Fruit fly (Drosophila melanogaster): ENCODE data around the gene msd1.

The msd1 gene

dm6 chr3L:1334571-1335427 is 3.3 kb downstream of the msd1 start, which contains the start of the genes Hmbs and CG2211:
TSS of gene Hmbs (plus strand) at chr3L:1334889.
TSS of gene CG2211 (minus strand) at chr3L:1335359.
- TF ChIP-seq Myc (optimal IDR thresholded peaks at IDR 0.05) (no peak), insv (optimal IDR thresholded peaks at IDR 0.05) (no peak), ttk (optimal IDR thresholded peaks at IDR 0.05) (no peak), psq (optimal IDR thresholded peaks at IDR 0.05) (no peak), Sin3A (optimal IDR thresholded peaks at IDR 0.05) (no peak), h (optimal IDR thresholded peaks at IDR 0.05) (no peak)

DNA sequence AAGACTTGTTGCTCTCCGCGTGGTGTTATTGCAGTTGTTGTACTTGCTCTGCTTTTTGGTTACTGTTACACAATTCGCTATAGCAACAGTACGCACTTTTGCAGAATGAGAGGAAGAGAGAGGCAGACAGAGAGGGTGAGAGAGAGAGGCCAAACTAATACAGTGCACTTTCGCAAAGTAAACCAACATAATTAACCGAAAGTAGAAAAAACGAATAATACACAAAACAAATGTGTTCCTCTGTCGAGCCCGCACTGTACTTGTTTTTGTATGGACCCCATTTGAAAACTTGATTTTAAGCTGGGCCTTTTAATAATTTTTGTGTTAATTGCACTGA is 3.9 kb downstream of the msd1 start:
- TF ChIP-seq h (optimal IDR thresholded peaks at IDR 0.05), result no peak
- TF ChIP-seq Sin3A (optimal IDR thresholded peaks at IDR 0.05), result no peak
- no peak for TF ChIP-seq Myc (optimal IDR thresholded peaks at IDR 0.05)
- TF ChIP-seq psq (optimal IDR thresholded peaks at IDR 0.05), result no peak
- TF ChIP-seq ttk (optimal IDR thresholded peaks at IDR 0.05), result no peak
- TF ChIP-seq insv (optimal IDR thresholded peaks at IDR 0.05), result no peak

dm6 chr3L:1335989-1336961 is 4.7 kb downstream of the msd1 start:
- TF ChIP-seq insv (optimal IDR thresholded peaks at IDR 0.05), result no peak
- no peak for TF ChIP-seq psq (optimal IDR thresholded peaks at IDR 0.05)
- no peak for TF ChIP-seq h (optimal IDR thresholded peaks at IDR 0.05)
- no peak for TF ChIP-seq ttk (optimal IDR thresholded peaks at IDR 0.05)
- TF ChIP-seq Sin3A (optimal IDR thresholded peaks at IDR 0.05), result no peak
- TF ChIP-seq Myc (optimal IDR thresholded peaks at IDR 0.05), result no peak

DNA sequence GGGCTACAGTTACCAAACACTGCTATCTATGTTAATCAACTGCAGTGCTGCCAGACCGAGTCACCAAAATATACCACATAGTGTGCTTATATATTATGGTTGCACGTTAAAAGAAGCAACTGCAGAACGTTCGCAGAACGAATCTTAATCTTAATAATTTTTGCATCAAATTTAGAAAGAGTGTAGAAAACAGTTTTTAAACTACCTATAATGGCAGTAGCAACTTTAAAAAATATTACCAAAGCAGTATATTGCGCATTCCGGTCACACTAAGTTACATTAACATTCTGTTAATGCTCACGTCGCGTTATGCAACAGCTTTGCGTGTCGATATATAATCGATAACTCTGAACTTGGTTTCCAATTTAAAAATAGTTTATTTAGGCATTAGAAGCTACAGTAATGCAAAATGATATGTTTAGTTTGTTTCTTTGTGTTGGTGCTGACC is 10.6 kb downstream of the msd1 start, which contains the start of gene indra:
Gene indra, minus strand, starts transcription at position 271 of the 448 bp plus-strand sequence.
- no peak for TF ChIP-seq Myc (optimal IDR thresholded peaks at IDR 0.05)
- TF ChIP-seq Sin3A (optimal IDR thresholded peaks at IDR 0.05), result no peak
- no peak for TF ChIP-seq h (optimal IDR thresholded peaks at IDR 0.05)
- TF ChIP-seq insv (optimal IDR thresholded peaks at IDR 0.05), result no peak
- no peak for TF ChIP-seq psq (optimal IDR thresholded peaks at IDR 0.05)
- TF ChIP-seq ttk (optimal IDR thresholded peaks at IDR 0.05), result no peak

- TF ChIP-seq h (optimal IDR thresholded peaks at IDR 0.05) (no peak), Myc (optimal IDR thresholded peaks at IDR 0.05) (no peak), ttk (optimal IDR thresholded peaks at IDR 0.05) (no peak), Sin3A (optimal IDR thresholded peaks at IDR 0.05) (no peak), psq (optimal IDR thresholded peaks at IDR 0.05) (no peak), insv (optimal IDR thresholded peaks at IDR 0.05) (no peak)
Measured at dm6 chr3L:1346956-1347587, 15.5 kb downstream of the msd1 start.

- TF ChIP-seq psq (optimal IDR thresholded peaks at IDR 0.05) (no peak), Myc (optimal IDR thresholded peaks at IDR 0.05) (no peak), h (optimal IDR thresholded peaks at IDR 0.05) (no peak), Sin3A (optimal IDR thresholded peaks at IDR 0.05) (no peak), insv (optimal IDR thresholded peaks at IDR 0.05) (no peak), ttk (optimal IDR thresholded peaks at IDR 0.05) (no peak)
Measured at dm6 chr3L:1348248-1348647, 16.7 kb downstream of the msd1 start.

dm6 chr3L:1348935-1349334 is 17.4 kb downstream of the msd1 start:
- TF ChIP-seq insv (optimal IDR thresholded peaks at IDR 0.05) (no peak), Myc (optimal IDR thresholded peaks at IDR 0.05) (no peak), ttk (optimal IDR thresholded peaks at IDR 0.05) (no peak)

DNA sequence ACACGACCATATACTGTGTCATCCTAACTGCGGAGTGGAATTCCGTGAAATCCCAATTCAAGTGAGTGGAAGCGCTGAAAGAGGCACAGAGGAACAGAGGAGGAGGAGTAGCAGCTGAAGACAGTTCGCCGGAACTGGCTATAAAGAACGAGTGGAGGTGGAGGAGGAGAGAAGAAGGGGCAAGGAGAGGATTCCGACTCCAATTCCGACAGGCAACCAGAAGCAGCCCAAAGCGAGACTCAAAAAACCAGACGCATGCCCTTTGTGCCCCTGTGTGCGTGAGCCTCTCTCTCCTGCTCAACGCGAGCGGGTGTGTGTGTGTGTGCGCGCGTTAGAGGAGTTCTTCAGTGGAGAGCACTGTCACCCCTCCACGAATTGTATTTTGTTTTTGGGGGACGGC is 17.9 kb downstream of the msd1 start:
- TF ChIP-seq insv (optimal IDR thresholded peaks at IDR 0.05) (no peak), h (optimal IDR thresholded peaks at IDR 0.05) (no peak), Sin3A (optimal IDR thresholded peaks at IDR 0.05) (no peak), psq (optimal IDR thresholded peaks at IDR 0.05) (no peak), Myc (optimal IDR thresholded peaks at IDR 0.05) (no peak), ttk (optimal IDR thresholded peaks at IDR 0.05) (no peak)

DNA sequence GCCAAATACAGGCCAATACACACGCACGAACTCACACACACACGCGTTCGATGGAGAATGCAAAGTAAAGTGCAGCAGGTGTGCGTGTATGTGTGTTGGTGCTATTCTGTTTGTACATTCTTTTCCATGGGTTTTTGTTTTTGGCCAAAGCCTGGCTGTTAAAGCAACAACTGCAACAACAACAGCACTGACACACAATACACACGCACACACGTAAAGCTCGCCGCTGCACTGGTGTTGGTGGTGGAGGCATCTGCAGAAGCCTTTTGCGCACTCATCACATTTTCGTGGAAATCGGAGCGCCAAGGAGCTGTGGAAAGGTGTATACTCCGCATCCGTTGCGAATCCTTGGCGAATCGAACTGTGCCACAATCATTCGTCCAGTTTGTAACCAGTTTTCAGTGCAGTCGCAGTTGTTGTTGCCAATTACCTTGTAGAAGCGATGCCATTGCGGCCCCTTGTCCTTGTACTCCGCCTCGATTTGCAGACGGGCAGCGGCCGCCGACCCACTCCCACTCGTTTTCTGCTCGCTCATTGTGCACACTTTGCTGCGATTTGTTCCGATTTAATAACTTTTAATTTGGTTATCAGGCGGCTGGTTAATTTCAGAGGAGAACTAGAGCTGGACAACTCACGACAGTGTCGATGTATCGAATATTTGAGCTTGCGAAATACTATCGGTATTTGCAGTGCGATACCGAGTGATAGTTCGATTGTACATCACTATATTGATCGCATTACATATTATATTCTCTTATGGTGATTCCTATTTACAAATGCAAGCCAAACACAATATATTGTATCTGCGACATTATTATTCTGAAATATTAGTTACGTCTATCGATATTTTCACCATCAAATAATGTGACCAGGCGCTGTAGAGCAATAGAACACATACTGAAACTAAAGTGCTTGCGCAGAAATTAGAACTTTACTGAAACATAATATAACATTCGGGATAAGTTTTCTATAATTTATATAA is 18.7 kb downstream of the msd1 start:
- TF ChIP-seq insv (optimal IDR thresholded peaks at IDR 0.05), result no peak
- no peak for TF ChIP-seq Sin3A (optimal IDR thresholded peaks at IDR 0.05)
- peak; percentile 85 for TF ChIP-seq psq (optimal IDR thresholded peaks at IDR 0.05)
- no peak for TF ChIP-seq ttk (optimal IDR thresholded peaks at IDR 0.05)
- no peak for TF ChIP-seq h (optimal IDR thresholded peaks at IDR 0.05)
- TF ChIP-seq Myc (optimal IDR thresholded peaks at IDR 0.05), result no peak

- TF ChIP-seq psq (optimal IDR thresholded peaks at IDR 0.05) (peak; percentile 31), insv (optimal IDR thresholded peaks at IDR 0.05) (no peak)
Measured at dm6 chr3L:1350924-1351215, 19.3 kb downstream of the msd1 start, which contains the start of gene CG9166. TSS of gene CG9166 (plus strand) at chr3L:1351116.

DNA sequence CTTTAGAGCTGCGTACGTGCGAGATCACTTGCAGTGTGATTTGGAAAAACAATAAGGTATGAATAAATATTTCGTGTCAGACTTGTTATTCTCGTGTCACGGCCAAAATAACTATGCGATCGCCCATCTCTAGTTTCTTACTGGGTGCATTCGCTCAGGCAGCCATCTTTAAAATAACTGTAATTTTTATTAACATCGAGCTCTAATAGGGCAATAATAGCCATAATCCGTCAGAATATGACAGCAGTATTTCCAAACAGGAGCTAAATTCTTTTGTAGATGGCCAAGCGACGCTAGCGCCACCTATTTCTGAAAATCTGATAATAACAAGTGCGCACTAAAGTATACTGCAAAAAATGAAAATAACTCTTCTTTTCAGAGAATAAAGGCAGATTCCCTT is 20.5 kb downstream of the msd1 start:
- no peak for TF ChIP-seq insv (optimal IDR thresholded peaks at IDR 0.05)

All from Kc167 (cell line).